1 fruit fly cellular context compared by ENCODE assay signal in the genomic region with DNA sequence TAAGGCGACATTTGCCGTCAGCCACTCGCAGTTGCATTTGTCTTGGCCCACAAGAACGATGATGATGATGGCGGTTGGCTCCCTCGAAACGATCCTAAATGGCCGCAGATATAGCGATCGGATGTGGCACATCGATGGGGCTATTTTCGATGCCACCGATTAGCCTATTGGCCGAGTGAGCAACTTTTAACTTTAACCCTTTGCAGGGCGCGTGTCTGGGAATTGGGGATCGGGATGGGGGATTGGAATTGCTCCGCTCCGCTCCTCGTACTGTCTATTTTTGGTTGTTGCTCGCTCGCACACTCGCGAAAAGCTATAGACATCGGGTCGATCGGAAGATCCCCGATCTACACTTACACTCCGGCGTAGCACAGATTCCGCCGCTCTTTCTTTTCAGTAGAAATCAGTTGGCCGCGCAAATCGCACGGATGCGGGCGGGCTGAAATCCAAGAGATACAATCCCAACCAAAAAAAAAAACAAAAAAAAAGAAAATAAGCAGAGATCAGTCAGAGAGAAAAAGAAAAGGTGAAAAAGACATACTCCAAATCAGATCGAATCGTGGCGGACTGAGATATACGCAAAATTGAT.
TF ChIP-seq lines count a peak whose summit lies in the region.

TSS of gene CG8519 (plus strand) at position 393 of the 589 bp plus-strand sequence.

TF ChIP-seq in whole organism, embryonic, 481 proteins besides CTCF, POLR2A, EP300 and RAD21 (continued from another document):
- peak; percentile 52 for TF ChIP-seq nau (GFP tag; optimal IDR thresholded peaks at IDR 0.05; lab: Kevin White, UChicago)
- no peak for TF ChIP-seq CG9817 (tag; optimal IDR thresholded peaks at IDR 0.05; lab: Kevin White, UChicago)
- TF ChIP-seq pita (GFP tag; optimal IDR thresholded peaks at IDR 0.05; lab: Kevin White, UChicago) = no peak
- no peak for TF ChIP-seq ind (GFP tag; optimal IDR thresholded peaks at IDR 0.05; lab: Kevin White, UChicago)
